Worm (Caenorhabditis elegans): ENCODE measurements around the gene mig-2.

The mig-2 gene

DNA sequence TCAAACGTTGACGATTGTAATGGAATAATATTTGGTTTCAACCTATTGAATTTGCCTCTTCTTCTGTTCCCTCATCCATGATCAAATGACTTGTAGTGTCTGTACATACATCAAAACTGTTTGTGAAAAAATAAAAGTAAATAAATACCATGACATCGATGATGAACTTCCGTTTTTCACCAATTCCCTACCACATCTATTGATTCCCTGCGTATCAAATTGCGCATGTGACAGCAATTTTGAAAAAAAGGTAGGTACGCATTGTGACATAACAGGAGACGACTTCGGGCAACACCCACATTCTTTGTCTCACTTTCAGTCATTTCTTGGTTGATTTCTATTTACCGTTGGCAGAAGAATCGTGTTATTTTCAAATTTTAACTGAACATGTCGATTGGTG, 12.0 kb upstream of the mig-2 start, which contains the start of gene C35C5.9:
Gene C35C5.9 (plus strand): TSS at position 161 of the 400 bp plus-strand sequence.
- no peak for TF ChIP-seq F16B12.6 (tag; optimal IDR thresholded peaks at IDR 0.05)
- no peak for TF ChIP-seq ceh-88 (GFP tag; IDR thresholded peaks at IDR 0.05)
- TF ChIP-seq lin-39 (tag; optimal IDR thresholded peaks at IDR 0.05) = no peak
- TF ChIP-seq skn-1 (tag; optimal IDR thresholded peaks at IDR 0.05) = no peak
- TF ChIP-seq unc-86 (tag; optimal IDR thresholded peaks at IDR 0.05) = no peak
- TF ChIP-seq nhr-20 (tag; optimal IDR thresholded peaks at IDR 0.05) = peak; percentile 81
- no peak for TF ChIP-seq lin-14 (GFP tag; optimal IDR thresholded peaks at IDR 0.05)
- TF ChIP-seq Y116A8C.19 (tag; optimal IDR thresholded peaks at IDR 0.05; ENCODE audit: borderline replicate concordance) = no peak
- no peak for TF ChIP-seq pqm-1 (tag; optimal IDR thresholded peaks at IDR 0.05)
- no peak for TF ChIP-seq fkh-8 (tag; optimal IDR thresholded peaks at IDR 0.05)
- TF ChIP-seq snpc-4 (tag; optimal IDR thresholded peaks at IDR 0.05) = no peak
- no peak for TF ChIP-seq ztf-11 (tag; optimal IDR thresholded peaks at IDR 0.05)
- TF ChIP-seq swsn-7 (tag; optimal IDR thresholded peaks at IDR 0.05) = no peak
- TF ChIP-seq elt-3 (tag; optimal IDR thresholded peaks at IDR 0.05) = peak in 2 of 6 experiments; percentile 51 to 56
- no peak for TF ChIP-seq ama-1 (optimal IDR thresholded peaks at IDR 0.05)
- peak; percentile 39 for TF ChIP-seq tbx-2 (tag; optimal IDR thresholded peaks at IDR 0.05)
- no peak for TF ChIP-seq unc-98 (GFP tag; IDR thresholded peaks at IDR 0.05)
- no peak for TF ChIP-seq lin-15B (tag; optimal IDR thresholded peaks at IDR 0.05)
- no peak for TF ChIP-seq mef-2 (tag; optimal IDR thresholded peaks at IDR 0.05)
- TF ChIP-seq nhr-12 (tag; optimal IDR thresholded peaks at IDR 0.05) = no peak
- TF ChIP-seq nhr-71 (tag; optimal IDR thresholded peaks at IDR 0.05) = peak; percentile 49
- TF ChIP-seq dpl-1 (GFP tag; optimal IDR thresholded peaks at IDR 0.05) = peak in 1 of 3 experiments; percentile 10
- no peak for TF ChIP-seq tlp-1 (tag; optimal IDR thresholded peaks at IDR 0.05)
- TF ChIP-seq sox-4 (tag; optimal IDR thresholded peaks at IDR 0.05) = no peak
- no peak for TF ChIP-seq C16A3.4 (tag; optimal IDR thresholded peaks at IDR 0.05)
- no peak for TF ChIP-seq lsy-2 (tag; optimal IDR thresholded peaks at IDR 0.05)
- TF ChIP-seq C34B4.2 (tag; optimal IDR thresholded peaks at IDR 0.05) = no peak
- TF ChIP-seq fkh-10 (GFP tag; optimal IDR thresholded peaks at IDR 0.05) = no peak
- TF ChIP-seq nhr-76 (tag; optimal IDR thresholded peaks at IDR 0.05) = no peak
- no peak for TF ChIP-seq ets-5 (GFP tag; IDR thresholded peaks at IDR 0.05)
- no peak for TF ChIP-seq lin-13 (GFP tag; optimal IDR thresholded peaks at IDR 0.05)
- TF ChIP-seq sup-37 (GFP tag; optimal IDR thresholded peaks at IDR 0.05) = no peak
- TF ChIP-seq egl-27 (tag; optimal IDR thresholded peaks at IDR 0.05) = no peak
- no peak for TF ChIP-seq nhr-47 (tag; optimal IDR thresholded peaks at IDR 0.05)
- no peak for TF ChIP-seq ceh-63 (GFP tag; optimal IDR thresholded peaks at IDR 0.05)
- TF ChIP-seq nhr-28 (tag; optimal IDR thresholded peaks at IDR 0.05) = no peak
- TF ChIP-seq mdl-1 (tag; optimal IDR thresholded peaks at IDR 0.05) = peak in 1 of 2 experiments; percentile 37
- no peak for TF ChIP-seq zag-1 (tag; optimal IDR thresholded peaks at IDR 0.05)
- peak; percentile 67 for TF ChIP-seq snu-23 (GFP tag; optimal IDR thresholded peaks at IDR 0.05)
- no peak for TF ChIP-seq vab-15 (tag; optimal IDR thresholded peaks at IDR 0.05)
- TF ChIP-seq dsc-1 (tag; optimal IDR thresholded peaks at IDR 0.05) = no peak
- TF ChIP-seq jun-1 (tag; optimal IDR thresholded peaks at IDR 0.05) = no peak
- TF ChIP-seq alr-1 (tag; optimal IDR thresholded peaks at IDR 0.05; ENCODE audit: borderline replicate concordance) = no peak
- no peak for TF ChIP-seq ceh-90 (tag; optimal IDR thresholded peaks at IDR 0.05)
- TF ChIP-seq aly-2 (tag; optimal IDR thresholded peaks at IDR 0.05) = no peak
- no peak for TF ChIP-seq mep-1 (tag; optimal IDR thresholded peaks at IDR 0.05)
- TF ChIP-seq ceh-8 (GFP tag; optimal IDR thresholded peaks at IDR 0.05) = no peak
- peak; percentile 66 for TF ChIP-seq blmp-1 (tag; optimal IDR thresholded peaks at IDR 0.05)
- no peak for TF ChIP-seq efl-1 (optimal IDR thresholded peaks at IDR 0.05)
- TF ChIP-seq efl-1 (GFP tag; optimal IDR thresholded peaks at IDR 0.05 in 1 of 2) = peak in 1 of 2 experiments; percentile 89
- no peak for TF ChIP-seq irx-1 (tag; optimal IDR thresholded peaks at IDR 0.05)
- no peak for TF ChIP-seq fkh-4 (tag; optimal IDR thresholded peaks at IDR 0.05; ENCODE audit: borderline replicate concordance)
- peak in 1 of 2 experiments; percentile 65 for TF ChIP-seq lin-35 (GFP tag; optimal IDR thresholded peaks at IDR 0.05)
- no peak for TF ChIP-seq rnt-1 (tag; optimal IDR thresholded peaks at IDR 0.05)
- TF ChIP-seq sptf-1 (tag; optimal IDR thresholded peaks at IDR 0.05) = no peak

Data from whole organism, L1 larva.